Fruit fly (Drosophila melanogaster) whole organism: Measurements from ENCODE around the gene CG32444.

Source experiments
- CG8478 ChIP-seq: fragments of >200 bp; optimal IDR thresholded peaks from 2 replicates; lab custom pipeline; 2018; ENCODE audit warnings: inconsistent platforms
- Dll ChIP-seq: fragments of >200 bp; optimal IDR thresholded peaks from 2 replicates; lab custom pipeline; 2017
- EcR ChIP-seq, 2 experiments: fragments of >200 bp; optimal IDR thresholded peaks; 2 replicates each; lab custom pipeline; 2017; ENCODE audit warnings: missing biosample characterization in 2 of 2, missing genetic modification characterization in 2 of 2, missing genetic modification reagents in 2 of 2
- pan ChIP-seq: fragments of >200 bp; optimal IDR thresholded peaks from 2 replicates; lab custom pipeline; 2017
- psq ChIP-seq: fragments of >200 bp; optimal IDR thresholded peaks from 2 replicates; lab custom pipeline; 2017
- usp ChIP-seq: fragments of >200 bp; optimal IDR thresholded peaks from 2 replicates; lab custom pipeline; 2017; ENCODE audit warnings: missing biosample characterization, missing genetic modification characterization, mixed read lengths

The CG32444 gene

dm6 chr3L:21679687-21680086, 42.9 kb downstream of the CG32444 start, which contains the start of the genes Als2 and CG11248:
Gene Als2, minus strand, starts transcription at chr3L:21679755.
Gene CG11248, plus strand, starts transcription at chr3L:21680050.
- TF ChIP-seq usp (GFP tag; lab: Kevin White, UChicago) (no peak), CG8478 (lab: Kevin White, UChicago) (no peak), psq (lab: Kevin White, UChicago) (no peak), pan (lab: Kevin White, UChicago) (no peak), EcR (GFP tag; optimal IDR thresholded peaks at IDR 0.05; lab: Kevin White, UChicago) (no peak), Dll (lab: Kevin White, UChicago) (no peak)

dm6 chr3L:21683942-21684341, 47.2 kb downstream of the CG32444 start, which contains the start of gene Sfp78E:
Gene Sfp78E, minus strand, starts transcription at chr3L:21684042.
- TF ChIP-seq pan (lab: Kevin White, UChicago) = no peak
- TF ChIP-seq EcR (GFP tag; optimal IDR thresholded peaks at IDR 0.05; lab: Kevin White, UChicago) = no peak
- TF ChIP-seq CG8478 (lab: Kevin White, UChicago) = no peak
- no peak for TF ChIP-seq Dll (lab: Kevin White, UChicago)
- TF ChIP-seq usp (GFP tag; lab: Kevin White, UChicago) = no peak
- no peak for TF ChIP-seq psq (lab: Kevin White, UChicago)

dm6 chr3L:21685753-21686152, 49.0 kb downstream of the CG32444 start:
- TF ChIP-seq usp (GFP tag; lab: Kevin White, UChicago) = no peak
- no peak for TF ChIP-seq Dll (lab: Kevin White, UChicago)
- TF ChIP-seq pan (lab: Kevin White, UChicago) = no peak
- TF ChIP-seq EcR (GFP tag; optimal IDR thresholded peaks at IDR 0.05; lab: Kevin White, UChicago) = no peak
- TF ChIP-seq psq (lab: Kevin White, UChicago) = no peak
- no peak for TF ChIP-seq CG8478 (lab: Kevin White, UChicago)
